In the genomic region with DNA sequence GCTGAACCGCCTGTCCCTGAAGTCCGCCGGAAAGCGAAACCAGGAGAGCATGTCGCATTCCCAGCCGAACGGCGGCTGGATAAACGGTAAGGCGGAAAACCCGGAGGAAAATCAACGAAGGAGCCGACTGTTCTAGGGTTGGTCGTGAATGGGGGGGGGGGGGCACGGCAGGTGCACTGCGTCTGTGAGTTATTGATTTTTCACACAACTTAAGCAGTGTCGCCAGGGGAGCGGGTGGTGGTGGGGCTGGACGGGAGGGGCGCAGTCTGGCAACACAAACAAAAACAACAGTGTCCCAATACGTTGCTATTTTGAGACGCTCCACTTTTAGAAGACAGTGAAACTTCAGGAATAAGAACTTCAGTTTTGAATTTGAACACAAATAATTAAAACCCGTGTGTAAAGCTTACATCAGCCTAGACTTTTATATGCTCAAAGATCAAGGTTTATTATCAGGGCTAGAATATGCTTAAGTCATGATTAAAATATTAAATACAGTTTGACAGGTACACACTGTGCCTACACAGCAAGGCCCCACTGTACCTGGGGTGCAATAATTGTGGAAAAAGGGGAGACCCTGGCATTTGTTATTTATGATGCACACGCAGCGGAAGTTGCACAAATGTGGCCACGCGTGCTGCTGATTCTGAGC, we compare ENCODE assay signal across 1 fruit fly cellular context.
TF ChIP-seq lines count a peak whose summit lies in the region.

No protein-coding gene starts in this region.

TF ChIP-seq in whole organism, embryonic, 481 proteins besides CTCF, POLR2A, EP300 and RAD21 (continued from another document and continues in another):
- peak; percentile 20 for TF ChIP-seq CG2202 (tag; optimal IDR thresholded peaks at IDR 0.05; lab: Kevin White, UChicago)
- TF ChIP-seq gsb-n (tag; optimal IDR thresholded peaks at IDR 0.05; lab: Kevin White, UChicago): peak; percentile 57
- no peak for TF ChIP-seq Hr39 (optimal IDR thresholded peaks at IDR 0.05; lab: Kevin White, UChicago)
- peak; percentile 38 for TF ChIP-seq pum (GFP tag; optimal IDR thresholded peaks at IDR 0.05; lab: Kevin White, UChicago)
- peak; percentile 61; the same call in 2 of the 3 replicates for TF ChIP-seq CG2889 (GFP tag; IDR thresholded peaks at IDR 0.05; lab: Robert Waterston, UW)
- TF ChIP-seq hth (optimal IDR thresholded peaks at IDR 0.05; lab: Kevin White, UChicago): no peak
- TF ChIP-seq CG31388 (GFP tag; optimal IDR thresholded peaks at IDR 0.05; lab: Kevin White, UChicago): no peak
- peak; percentile 59 for TF ChIP-seq chn (GFP tag; optimal IDR thresholded peaks at IDR 0.05; lab: Kevin White, UChicago)
- TF ChIP-seq CG14860 (GFP tag; IDR thresholded peaks at IDR 0.05; lab: Robert Waterston, UW; ENCODE audit: partially characterized antibody): no peak
- TF ChIP-seq exex (tag; optimal IDR thresholded peaks at IDR 0.05; lab: Kevin White, UChicago): no peak
- peak; percentile 26 for TF ChIP-seq CG12659 (GFP tag; optimal IDR thresholded peaks at IDR 0.05; lab: Kevin White, UChicago)
- peak; percentile 69 for TF ChIP-seq CG17829 (tag; optimal IDR thresholded peaks at IDR 0.05; lab: Kevin White, UChicago)
- TF ChIP-seq CG10654 (GFP tag; optimal IDR thresholded peaks at IDR 0.05; lab: Kevin White, UChicago): peak; percentile 53
- TF ChIP-seq Atf6 (GFP tag; IDR thresholded peaks at IDR 0.05; lab: Robert Waterston, UW): peak; percentile 65
- TF ChIP-seq ind (GFP tag; optimal IDR thresholded peaks at IDR 0.05; lab: Kevin White, UChicago): peak; percentile 64
- no peak for TF ChIP-seq CG30020 (tag; optimal IDR thresholded peaks at IDR 0.05; lab: Kevin White, UChicago)
- peak; percentile 34 to 54 for TF ChIP-seq chif (GFP tag; optimal IDR thresholded peaks at IDR 0.05; lab: Kevin White, UChicago)
- TF ChIP-seq Dfd (GFP tag; optimal IDR thresholded peaks at IDR 0.05; lab: Kevin White, UChicago): no peak
- peak; percentile 25 for TF ChIP-seq CG11723 (GFP tag; optimal IDR thresholded peaks at IDR 0.05; lab: Kevin White, UChicago)
- TF ChIP-seq slou (GFP tag; optimal IDR thresholded peaks at IDR 0.05; lab: Kevin White, UChicago): no peak
- no peak for TF ChIP-seq Ravus (GFP tag; IDR thresholded peaks at IDR 0.05; lab: Robert Waterston, UW)
- peak; percentile 49 for TF ChIP-seq Six4 (GFP tag; optimal IDR thresholded peaks at IDR 0.05; lab: Kevin White, UChicago)
- peak; percentile 75 for TF ChIP-seq lab (GFP tag; optimal IDR thresholded peaks at IDR 0.05; lab: Kevin White, UChicago)
- peak; percentile 69 for TF ChIP-seq lmd (GFP tag; IDR thresholded peaks at IDR 0.05; lab: Robert Waterston, UW)
- peak; percentile 42 for TF ChIP-seq CG30431 (GFP tag; optimal IDR thresholded peaks at IDR 0.05; lab: Kevin White, UChicago)
- TF ChIP-seq CG17186 (GFP tag; optimal IDR thresholded peaks at IDR 0.05; lab: Kevin White, UChicago): peak; percentile 22
- peak; percentile 54 for TF ChIP-seq Hsf (GFP tag; optimal IDR thresholded peaks at IDR 0.05; lab: Kevin White, UChicago)
- TF ChIP-seq CG6689 (GFP tag; IDR thresholded peaks at IDR 0.05; lab: Robert Waterston, UW): peak; percentile 74
- peak; percentile 32 for TF ChIP-seq pnt (GFP tag; optimal IDR thresholded peaks at IDR 0.05; lab: Kevin White, UChicago)
- no peak for TF ChIP-seq hkb (optimal IDR thresholded peaks at IDR 0.05; lab: Kevin White, UChicago)
- TF ChIP-seq hkb (GFP tag; IDR thresholded peaks at IDR 0.05; lab: Robert Waterston, UW): peak; percentile 86
- TF ChIP-seq Awh (GFP tag; IDR thresholded peaks at IDR 0.05; lab: Robert Waterston, UW): peak; percentile 66
- TF ChIP-seq pan (optimal IDR thresholded peaks at IDR 0.05; lab: Kevin White, UChicago): no peak
- peak in 1 of 2 experiments; percentile 76 for TF ChIP-seq pan (GFP tag; optimal IDR thresholded peaks at IDR 0.05 in 1 of 2, IDR thresholded peaks at IDR 0.05 in 1 of 2)
- no peak for TF ChIP-seq tx (GFP tag; optimal IDR thresholded peaks at IDR 0.05; lab: Kevin White, UChicago)
- TF ChIP-seq CG8944 (GFP tag; optimal IDR thresholded peaks at IDR 0.05; lab: Kevin White, UChicago): peak; percentile 32
- peak; percentile 29 for TF ChIP-seq nom (GFP tag; optimal IDR thresholded peaks at IDR 0.05; lab: Kevin White, UChicago)
- peak; percentile 48 for TF ChIP-seq ssp (GFP tag; IDR thresholded peaks at IDR 0.05; lab: Robert Waterston, UW)
- peak; percentile 47 for TF ChIP-seq CG6654 (GFP tag; optimal IDR thresholded peaks at IDR 0.05; lab: Kevin White, UChicago)
- TF ChIP-seq ranshi (GFP tag; IDR thresholded peaks at IDR 0.05; lab: Robert Waterston, UW): peak; percentile 77
- peak; percentile 13 for TF ChIP-seq Dip3 (GFP tag; optimal IDR thresholded peaks at IDR 0.05; lab: Kevin White, UChicago)
- TF ChIP-seq grau (tag; optimal IDR thresholded peaks at IDR 0.05; lab: Kevin White, UChicago): peak; percentile 95
- TF ChIP-seq CG7963 (GFP tag; IDR thresholded peaks at IDR 0.05; lab: Robert Waterston, UW; ENCODE audit: partially characterized antibody): no peak
- TF ChIP-seq Xbp1 (GFP tag; optimal IDR thresholded peaks at IDR 0.05; lab: Kevin White, UChicago): peak; percentile 71
- TF ChIP-seq Blimp-1 (GFP tag; optimal IDR thresholded peaks at IDR 0.05; lab: Kevin White, UChicago): peak; percentile 82
- TF ChIP-seq Fer1 (GFP tag; optimal IDR thresholded peaks at IDR 0.05; lab: Kevin White, UChicago): peak; percentile 72
- TF ChIP-seq CG10274 (GFP tag; optimal IDR thresholded peaks at IDR 0.05; lab: Kevin White, UChicago): no peak
- TF ChIP-seq bigmax (GFP tag; optimal IDR thresholded peaks at IDR 0.05; lab: Kevin White, UChicago): no peak
- peak; percentile 69 for TF ChIP-seq CG32772 (GFP tag; IDR thresholded peaks at IDR 0.05; lab: Robert Waterston, UW)
- TF ChIP-seq CG8089 (GFP tag; optimal IDR thresholded peaks at IDR 0.05; lab: Kevin White, UChicago): peak; percentile 37
- TF ChIP-seq H2.0 (GFP tag; IDR thresholded peaks at IDR 0.05; lab: Robert Waterston, UW): peak; percentile 80
- TF ChIP-seq klu (GFP tag; IDR thresholded peaks at IDR 0.05; lab: Robert Waterston, UW): no peak
- peak; percentile 60 for TF ChIP-seq sens-2 (GFP tag; IDR thresholded peaks at IDR 0.05; lab: Robert Waterston, UW)
- TF ChIP-seq chm (GFP tag; IDR thresholded peaks at IDR 0.05; lab: Robert Waterston, UW): peak; percentile 81
- peak; percentile 31 for TF ChIP-seq CG12236 (GFP tag; optimal IDR thresholded peaks at IDR 0.05; lab: Kevin White, UChicago)
- no peak for TF ChIP-seq Neu2 (GFP tag; optimal IDR thresholded peaks at IDR 0.05; lab: Kevin White, UChicago; ENCODE audit: borderline replicate concordance)
- no peak for TF ChIP-seq jigr1 (GFP tag; IDR thresholded peaks at IDR 0.05; lab: Robert Waterston, UW)
- peak; percentile 27; the same call in 1 of the 2 replicates for TF ChIP-seq wdn (GFP tag; IDR thresholded peaks at IDR 0.05; lab: Robert Waterston, UW)
- peak; percentile 54 for TF ChIP-seq wor (GFP tag; IDR thresholded peaks at IDR 0.05; lab: Robert Waterston, UW)
- peak; percentile 48 for TF ChIP-seq CG6254 (GFP tag; optimal IDR thresholded peaks at IDR 0.05; lab: Kevin White, UChicago)
- no peak for TF ChIP-seq Dp (GFP tag; optimal IDR thresholded peaks at IDR 0.05; lab: Kevin White, UChicago)
- no peak; the same call in 1 of the 2 replicates for TF ChIP-seq Taf1 (GFP tag; IDR thresholded peaks at IDR 0.05; lab: Robert Waterston, UW)
- TF ChIP-seq Myb (GFP tag; optimal IDR thresholded peaks at IDR 0.05; lab: Kevin White, UChicago): no peak
- 0 out of 3 replicates have a peak, but pooled peaks have one; percentile 20 for TF ChIP-seq Dbx (GFP tag; IDR thresholded peaks at IDR 0.05; lab: Robert Waterston, UW)
- TF ChIP-seq tll (GFP tag; optimal IDR thresholded peaks at IDR 0.05; lab: Kevin White, UChicago): no peak
- TF ChIP-seq dan (GFP tag; IDR thresholded peaks at IDR 0.05; lab: Robert Waterston, UW): peak; percentile 20; the same call in 1 of the 2 replicates
- TF ChIP-seq Sry-β (GFP tag; optimal IDR thresholded peaks at IDR 0.05; lab: Kevin White, UChicago): no peak
- TF ChIP-seq nmo (GFP tag; optimal IDR thresholded peaks at IDR 0.05; lab: Kevin White, UChicago): peak; percentile 74
- TF ChIP-seq CG18619 (GFP tag; optimal IDR thresholded peaks at IDR 0.05; lab: Kevin White, UChicago): peak; percentile 43
- no peak for TF ChIP-seq Atf3 (GFP tag; optimal IDR thresholded peaks at IDR 0.05; lab: Kevin White, UChicago)
- TF ChIP-seq crol (GFP tag; IDR thresholded peaks at IDR 0.05; lab: Robert Waterston, UW): peak; percentile 97
- peak; percentile 81 for TF ChIP-seq CG1603 (tag; optimal IDR thresholded peaks at IDR 0.05; lab: Kevin White, UChicago)
- TF ChIP-seq ATbp (GFP tag; optimal IDR thresholded peaks at IDR 0.05; lab: Kevin White, UChicago): peak; percentile 77
- peak; percentile 9; the same call in 1 of the 2 replicates for TF ChIP-seq CG11085 (GFP tag; IDR thresholded peaks at IDR 0.05; lab: Robert Waterston, UW)
- TF ChIP-seq CG34422 (GFP tag; IDR thresholded peaks at IDR 0.05; lab: Robert Waterston, UW): peak; percentile 35; the same call in 2 of the 3 replicates
- peak; percentile 47 for TF ChIP-seq Chrac-16 (GFP tag; optimal IDR thresholded peaks at IDR 0.05; lab: Kevin White, UChicago)
- TF ChIP-seq Stat92E (GFP tag; optimal IDR thresholded peaks at IDR 0.05; lab: Kevin White, UChicago): no peak
- TF ChIP-seq ase (GFP tag; IDR thresholded peaks at IDR 0.05; lab: Robert Waterston, UW): 0 out of 3 replicates have a peak, but pooled peaks have one; percentile 45
- TF ChIP-seq odd (GFP tag; optimal IDR thresholded peaks at IDR 0.05; lab: Kevin White, UChicago): no peak
- peak; percentile 85 for TF ChIP-seq zfh1 (GFP tag; IDR thresholded peaks at IDR 0.05; lab: Robert Waterston, UW)
- 0 out of 2 replicates have a peak, but pooled peaks have one; percentile 24 for TF ChIP-seq dimm (GFP tag; IDR thresholded peaks at IDR 0.05; lab: Robert Waterston, UW)
- no peak for TF ChIP-seq nerfin-2 (GFP tag; IDR thresholded peaks at IDR 0.05; lab: Robert Waterston, UW; ENCODE audit: partially characterized antibody)
- no peak for TF ChIP-seq CG33213 (GFP tag; optimal IDR thresholded peaks at IDR 0.05; lab: Kevin White, UChicago)
- peak; percentile 12 for TF ChIP-seq Lhr (GFP tag; optimal IDR thresholded peaks at IDR 0.05; lab: Kevin White, UChicago)
- peak; percentile 49 for TF ChIP-seq kah (GFP tag; optimal IDR thresholded peaks at IDR 0.05; lab: Kevin White, UChicago)
- TF ChIP-seq Bteb2 (GFP tag; optimal IDR thresholded peaks at IDR 0.05; lab: Kevin White, UChicago): no peak
- TF ChIP-seq CG9876 (GFP tag; optimal IDR thresholded peaks at IDR 0.05; lab: Kevin White, UChicago): no peak
- peak; percentile 42 for TF ChIP-seq CG4328 (GFP tag; optimal IDR thresholded peaks at IDR 0.05; lab: Kevin White, UChicago)
- peak; percentile 63; the same call in 1 of the 2 replicates for TF ChIP-seq CG32767 (GFP tag; IDR thresholded peaks at IDR 0.05; lab: Robert Waterston, UW)
- no peak for TF ChIP-seq BEAF-32 (GFP tag; optimal IDR thresholded peaks at IDR 0.05; lab: Kevin White, UChicago)
- TF ChIP-seq CG16779 (GFP tag; IDR thresholded peaks at IDR 0.05; lab: Robert Waterston, UW): 0 out of 2 replicates have a peak, but pooled peaks have one; percentile 18
- TF ChIP-seq CG15479 (GFP tag; optimal IDR thresholded peaks at IDR 0.05; lab: Kevin White, UChicago): no peak
- TF ChIP-seq Hmx (GFP tag; optimal IDR thresholded peaks at IDR 0.05; lab: Kevin White, UChicago): no peak
- TF ChIP-seq Spps (tag; optimal IDR thresholded peaks at IDR 0.05; lab: Kevin White, UChicago): peak; percentile 42
- peak; percentile 71 for TF ChIP-seq PHDP (tag; optimal IDR thresholded peaks at IDR 0.05; lab: Kevin White, UChicago)
- TF ChIP-seq ken (GFP tag; IDR thresholded peaks at IDR 0.05; lab: Robert Waterston, UW): peak; percentile 76
- peak; percentile 74 for TF ChIP-seq tap (tag; optimal IDR thresholded peaks at IDR 0.05; lab: Kevin White, UChicago)
- no peak for TF ChIP-seq mam (GFP tag; optimal IDR thresholded peaks at IDR 0.05; lab: Kevin White, UChicago)
- peak; percentile 45 for TF ChIP-seq caup (GFP tag; optimal IDR thresholded peaks at IDR 0.05; lab: Kevin White, UChicago; ENCODE audit: severe bottlenecking)
- peak; percentile 57; the same call in 2 of the 3 replicates for TF ChIP-seq Aef1 (GFP tag; IDR thresholded peaks at IDR 0.05; lab: Robert Waterston, UW)
- peak; percentile 52 for TF ChIP-seq Meics (GFP tag; optimal IDR thresholded peaks at IDR 0.05; lab: Kevin White, UChicago)
- TF ChIP-seq lbe (GFP tag; optimal IDR thresholded peaks at IDR 0.05; lab: Kevin White, UChicago): peak; percentile 57
- TF ChIP-seq CG11696 (GFP tag; IDR thresholded peaks at IDR 0.05; lab: Robert Waterston, UW): no peak
- TF ChIP-seq HHEX (GFP tag; optimal IDR thresholded peaks at IDR 0.05; lab: Kevin White, UChicago): peak; percentile 62
- no peak for TF ChIP-seq her (GFP tag; optimal IDR thresholded peaks at IDR 0.05; lab: Kevin White, UChicago)
- peak; percentile 35 for TF ChIP-seq twi (tag; optimal IDR thresholded peaks at IDR 0.05; lab: Kevin White, UChicago)
- TF ChIP-seq CG9437 (GFP tag; optimal IDR thresholded peaks at IDR 0.05; lab: Kevin White, UChicago): peak; percentile 40
- TF ChIP-seq Nf-YA (GFP tag; IDR thresholded peaks at IDR 0.05; lab: Robert Waterston, UW): peak; percentile 57; the same call in 1 of the 2 replicates
- peak; percentile 41 for TF ChIP-seq CG12155 (GFP tag; optimal IDR thresholded peaks at IDR 0.05; lab: Kevin White, UChicago)
- TF ChIP-seq Oli (tag; optimal IDR thresholded peaks at IDR 0.05; lab: Kevin White, UChicago): peak; percentile 75
- TF ChIP-seq Ets97D (GFP tag; optimal IDR thresholded peaks at IDR 0.05; lab: Kevin White, UChicago): no peak
- TF ChIP-seq Ssrp (tag; optimal IDR thresholded peaks at IDR 0.05; lab: Kevin White, UChicago): peak; percentile 65
- TF ChIP-seq ab (GFP tag; optimal IDR thresholded peaks at IDR 0.05; lab: Kevin White, UChicago): no peak
- peak; percentile 74 for TF ChIP-seq CG4820 (GFP tag; optimal IDR thresholded peaks at IDR 0.05; lab: Kevin White, UChicago)
- TF ChIP-seq CG5180 (GFP tag; optimal IDR thresholded peaks at IDR 0.05; lab: Kevin White, UChicago): peak; percentile 24
- peak; percentile 86 for TF ChIP-seq Xrp1 (GFP tag; IDR thresholded peaks at IDR 0.05; lab: Robert Waterston, UW)
- TF ChIP-seq croc (GFP tag; conservative IDR thresholded peaks at IDR 0.05; lab: Robert Waterston, UW): peak; percentile 64
- peak; percentile 58 for TF ChIP-seq CG7556 (GFP tag; optimal IDR thresholded peaks at IDR 0.05; lab: Kevin White, UChicago)
- peak; percentile 73 for TF ChIP-seq Sox100B (GFP tag; optimal IDR thresholded peaks at IDR 0.05; lab: Kevin White, UChicago)
- no peak for TF ChIP-seq CG8478 (optimal IDR thresholded peaks at IDR 0.05; lab: Kevin White, UChicago)
- TF ChIP-seq HLHmδ (GFP tag; optimal IDR thresholded peaks at IDR 0.05; lab: Kevin White, UChicago): no peak
- peak; percentile 56 for TF ChIP-seq CG6813 (GFP tag; optimal IDR thresholded peaks at IDR 0.05; lab: Kevin White, UChicago)
